Worm (Caenorhabditis elegans) whole organism, mixed stage, embryonic: ENCODE results near the gene EEED8.12.

Experiments
- M03D4.4 ChIP-seq: sonication (generic microtip); optimal IDR thresholded peaks from 2 replicates; lab custom pipeline; 2017; ENCODE audit warnings: mild to moderate bottlenecking, missing genetic modification characterization, missing compliant biosample characterization
- bed-3 ChIP-seq: fragments of 200-800 bp; sonication (Bioruptor generic); optimal IDR thresholded peaks from 3 replicates; lab custom pipeline; 2018; ENCODE audit warnings: mild to moderate bottlenecking, missing genetic modification characterization, moderate library complexity, missing compliant biosample characterization
- blmp-1 ChIP-seq: fragments of 150-350 bp; optimal IDR thresholded peaks from 2 replicates; lab custom pipeline; 2014; ENCODE audit warnings: missing biosample characterization, missing genetic modification characterization
- ceh-39 ChIP-seq: fragments of 150-350 bp; optimal IDR thresholded peaks from 2 replicates; lab custom pipeline; 2014; ENCODE audit warnings: missing biosample characterization, missing genetic modification characterization
- ceh-43 ChIP-seq: fragments of 200-800 bp; sonication (Bioruptor generic); optimal IDR thresholded peaks from 2 replicates; lab custom pipeline; 2018; ENCODE audit warnings: mild to moderate bottlenecking, missing genetic modification characterization, moderate library complexity, missing compliant biosample characterization
- ceh-83 ChIP-seq: fragments of 200-800 bp; sonication (Bioruptor generic); optimal IDR thresholded peaks from 2 replicates; lab custom pipeline; 2018; ENCODE audit warnings: mild to moderate bottlenecking, missing genetic modification characterization, missing compliant biosample characterization
- ces-1 ChIP-seq: fragments of 150-350 bp; optimal IDR thresholded peaks from 2 replicates; lab custom pipeline; 2014; ENCODE audit warnings: missing biosample characterization, missing genetic modification reagents, missing genetic modification characterization
- cnd-1 ChIP-seq: fragments of 200-800 bp; sonication (Bioruptor generic); optimal IDR thresholded peaks from 2 replicates; lab custom pipeline; 2018; ENCODE audit warnings: mild to moderate bottlenecking, missing genetic modification characterization, missing compliant biosample characterization
- drap-1 ChIP-seq: fragments of 200-800 bp; sonication (Bioruptor generic); optimal IDR thresholded peaks from 3 replicates; lab custom pipeline; 2018; ENCODE audit warnings: mild to moderate bottlenecking, missing genetic modification characterization, missing compliant biosample characterization
- elt-1 ChIP-seq: sonication (generic microtip); optimal IDR thresholded peaks from 2 replicates; lab custom pipeline; 2017; ENCODE audit warnings: missing genetic modification characterization, mild to moderate bottlenecking, missing compliant biosample characterization, antibody characterized with exemption, moderate library complexity, borderline replicate concordance; ENCODE audit not compliant: insufficient read depth
- elt-3 ChIP-seq: fragments of 150-350 bp; optimal IDR thresholded peaks from 2 replicates; lab custom pipeline; 2014; ENCODE audit warnings: missing biosample characterization, missing genetic modification characterization
- flh-1 ChIP-seq: fragments of 200-800 bp; sonication (Bioruptor generic); optimal IDR thresholded peaks from 2 replicates; lab custom pipeline; 2018; ENCODE audit warnings: mild to moderate bottlenecking, missing genetic modification characterization, moderate library complexity, missing compliant biosample characterization
- ham-2 ChIP-seq: fragments of 200-800 bp; sonication (Bioruptor generic); optimal IDR thresholded peaks from 2 replicates; lab custom pipeline; 2018; ENCODE audit warnings: mild to moderate bottlenecking, missing genetic modification characterization, missing compliant biosample characterization
- hlh-1 ChIP-seq: fragments of 150-350 bp; optimal IDR thresholded peaks from 2 replicates; lab custom pipeline; 2014; ENCODE audit warnings: missing biosample characterization, missing genetic modification reagents, missing genetic modification characterization
- lin-13 ChIP-seq: fragments of 150-350 bp; optimal IDR thresholded peaks from 2 replicates; lab custom pipeline; 2014; ENCODE audit warnings: missing biosample characterization, missing genetic modification characterization
- lin-32 ChIP-seq: fragments of 200-800 bp; sonication (Bioruptor generic); optimal IDR thresholded peaks from 2 replicates; lab custom pipeline; 2018; ENCODE audit warnings: mild to moderate bottlenecking, missing genetic modification characterization, missing compliant biosample characterization
- lsy-2 ChIP-seq: fragments of 150-350 bp; optimal IDR thresholded peaks from 2 replicates; lab custom pipeline; 2014; ENCODE audit warnings: missing biosample characterization, missing genetic modification characterization
- mab-5 ChIP-seq: fragments of 150-350 bp; optimal IDR thresholded peaks from 2 replicates; lab custom pipeline; 2014; ENCODE audit warnings: missing biosample characterization, missing genetic modification characterization
- mep-1 ChIP-seq: fragments of 150-350 bp; optimal IDR thresholded peaks from 2 replicates; lab custom pipeline; 2017; ENCODE audit warnings: missing biosample characterization, missing genetic modification reagents, missing genetic modification characterization, inconsistent platforms
- mls-2 ChIP-seq: sonication (generic microtip); optimal IDR thresholded peaks from 2 replicates; lab custom pipeline; 2016; ENCODE audit warnings: mild to moderate bottlenecking, missing genetic modification characterization, moderate library complexity, missing compliant biosample characterization
- nhr-12 ChIP-seq: fragments of 150-350 bp; optimal IDR thresholded peaks from 2 replicates; lab custom pipeline; 2014; ENCODE audit warnings: missing biosample characterization, missing genetic modification characterization
- nhr-2 ChIP-seq: fragments of 150-350 bp; optimal IDR thresholded peaks from 2 replicates; lab custom pipeline; 2014; ENCODE audit warnings: missing biosample characterization, missing genetic modification characterization
- nhr-237 ChIP-seq: fragments of 150-350 bp; optimal IDR thresholded peaks from 2 replicates; lab custom pipeline; 2014; ENCODE audit warnings: missing biosample characterization, missing genetic modification characterization
- nhr-28 ChIP-seq: fragments of 150-350 bp; optimal IDR thresholded peaks from 2 replicates; lab custom pipeline; 2014; ENCODE audit warnings: missing biosample characterization, missing genetic modification characterization
- nhr-76 ChIP-seq: sonication (generic microtip); optimal IDR thresholded peaks from 2 replicates; lab custom pipeline; 2017; ENCODE audit warnings: missing biosample characterization, missing genetic modification characterization
- pha-4 ChIP-seq: fragments of 150-350 bp; optimal IDR thresholded peaks from 2 replicates; lab custom pipeline; 2018; ENCODE audit warnings: missing biosample characterization, missing genetic modification reagents, missing genetic modification characterization
- sem-2 ChIP-seq: fragments of 200-800 bp; sonication (Bioruptor generic); optimal IDR thresholded peaks from 2 replicates; lab custom pipeline; 2018; ENCODE audit warnings: mild to moderate bottlenecking, missing genetic modification characterization, missing compliant biosample characterization
- snpc-4 ChIP-seq: fragments of 150-350 bp; optimal IDR thresholded peaks from 2 replicates; lab custom pipeline; 2014; ENCODE audit warnings: missing biosample characterization, missing genetic modification characterization
- sptf-1 ChIP-seq: sonication (generic microtip); optimal IDR thresholded peaks from 2 replicates; lab custom pipeline; 2017; ENCODE audit warnings: mild to moderate bottlenecking, missing genetic modification characterization, moderate library complexity, missing compliant biosample characterization
- tbx-8 ChIP-seq: fragments of 200-800 bp; sonication (Bioruptor generic); optimal IDR thresholded peaks from 2 replicates; lab custom pipeline; 2018; ENCODE audit warnings: mild to moderate bottlenecking, missing genetic modification characterization, moderate library complexity, missing compliant biosample characterization
- unc-120 ChIP-seq: sonication (generic microtip); optimal IDR thresholded peaks from 2 replicates; lab custom pipeline; 2017; ENCODE audit warnings: missing genetic modification characterization, missing compliant biosample characterization; ENCODE audit not compliant: poor library complexity, severe bottlenecking
- unc-39 ChIP-seq: fragments of 150-350 bp; optimal IDR thresholded peaks from 2 replicates; lab custom pipeline; 2014; ENCODE audit warnings: missing biosample characterization, missing genetic modification characterization
- unc-62 ChIP-seq: fragments of 150-350 bp; optimal IDR thresholded peaks from 2 replicates; lab custom pipeline; 2014; ENCODE audit warnings: missing biosample characterization, missing genetic modification reagents, missing genetic modification characterization
- zip-8 ChIP-seq: fragments of 150-350 bp; optimal IDR thresholded peaks from 2 replicates; lab custom pipeline; 2014; ENCODE audit warnings: missing biosample characterization, missing genetic modification characterization
- ztf-11 ChIP-seq: fragments of 150-350 bp; optimal IDR thresholded peaks from 2 replicates; lab custom pipeline; 2014; ENCODE audit warnings: missing biosample characterization, missing genetic modification characterization

Gene EEED8.12

ce11 chrII:5417905-5418304 lies 9.1 kb upstream of the EEED8.12 start:
- no peak for TF ChIP-seq ceh-43 (GFP tag; lab: Kevin White, UChicago)
- TF ChIP-seq unc-62 (GFP tag; lab: Kevin White, UChicago) = peak; percentile 94
- TF ChIP-seq flh-1 (GFP tag; lab: Kevin White, UChicago) = no peak
- TF ChIP-seq, all 35 proteins: peak for 1

- TF ChIP-seq pha-4 (tag; lab: Kevin White, UChicago) (peak; percentile 18), unc-62 (GFP tag; lab: Kevin White, UChicago) (peak; percentile 92), elt-1 (tag; lab: Kevin White, UChicago) (no peak), mab-5 (tag; lab: Kevin White, UChicago) (peak; percentile 64), nhr-2 (peak; percentile 14), nhr-28 (no peak), snpc-4 (tag; lab: Kevin White, UChicago) (no peak), bed-3 (no peak)
Measured at ce11 chrII:5416204-5416764, 7.5 kb upstream of the EEED8.12 start, which contains the start of gene EEED8.2. Gene EEED8.2, plus strand, starts transcription at chrII:5416714.

ce11 chrII:5414040-5414439 lies 5.2 kb upstream of the EEED8.12 start, which contains the start of the genes EEED8.14 and EEED8.3:
Gene EEED8.14, minus strand, starts transcription at chrII:5414052.
Gene EEED8.3, plus strand, starts transcription at chrII:5414276.
- TF ChIP-seq ham-2 (GFP tag; lab: Kevin White, UChicago) = no peak
- TF ChIP-seq nhr-28 = no peak
- TF ChIP-seq drap-1 (GFP tag; lab: Kevin White, UChicago) = no peak
- TF ChIP-seq ceh-43 (GFP tag; lab: Kevin White, UChicago) = no peak
- no peak for TF ChIP-seq mab-5 (tag; lab: Kevin White, UChicago)
- TF ChIP-seq cnd-1 (tag; lab: Kevin White, UChicago) = no peak

- TF ChIP-seq zip-8 (tag; lab: Kevin White, UChicago) (peak; percentile 32), snpc-4 (tag; lab: Kevin White, UChicago) (no peak), bed-3 (no peak), unc-62 (GFP tag; lab: Kevin White, UChicago) (no peak), ceh-43 (GFP tag; lab: Kevin White, UChicago) (no peak)
Measured at ce11 chrII:5412467-5412866, 3.6 kb upstream of the EEED8.12 start, which contains the start of the genes EEED8.13 and EEED8.18. Gene EEED8.13, minus strand, starts transcription at chrII:5412567. Gene EEED8.18, minus strand, starts transcription at chrII:5412610.

ce11 chrII:5407548-5407947 lies 1.3 kb downstream of the EEED8.12 start, which contains the start of gene clec-141:
Gene clec-141, minus strand, starts transcription at chrII:5407648.
- TF ChIP-seq lin-13 (no peak), hlh-1 (no peak), tbx-8 (GFP tag; lab: Kevin White, UChicago) (no peak), flh-1 (GFP tag; lab: Kevin White, UChicago) (no peak), sptf-1 (tag; lab: Kevin White, UChicago) (no peak), blmp-1 (no peak)

- TF ChIP-seq unc-120 (tag; lab: Kevin White, UChicago) (no peak), nhr-237 (tag; lab: Kevin White, UChicago) (peak; percentile 8), lin-32 (GFP tag; lab: Kevin White, UChicago) (no peak), unc-62 (GFP tag; lab: Kevin White, UChicago) (no peak), lin-13 (no peak), cnd-1 (tag; lab: Kevin White, UChicago) (no peak), sptf-1 (tag; lab: Kevin White, UChicago) (no peak), elt-1 (tag; lab: Kevin White, UChicago) (no peak), M03D4.4 (tag; lab: Kevin White, UChicago) (peak; percentile 74), mab-5 (tag; lab: Kevin White, UChicago) (no peak), ces-1 (GFP tag; lab: Kevin White, UChicago) (peak; percentile 74), nhr-28 (no peak), nhr-2 (no peak), nhr-12 (no peak), pha-4 (tag; lab: Kevin White, UChicago) (no peak), ceh-39 (tag; lab: Kevin White, UChicago) (no peak), snpc-4 (tag; lab: Kevin White, UChicago) (no peak), bed-3 (peak; percentile 40), zip-8 (tag; lab: Kevin White, UChicago) (no peak), ham-2 (GFP tag; lab: Kevin White, UChicago) (peak; percentile 58), drap-1 (GFP tag; lab: Kevin White, UChicago) (peak; percentile 40), flh-1 (GFP tag; lab: Kevin White, UChicago) (no peak), mls-2 (tag; lab: Kevin White, UChicago) (no peak), mep-1 (peak; percentile 33), ceh-83 (no peak), ztf-11 (tag; lab: Kevin White, UChicago) (no peak), unc-39 (tag; lab: Kevin White, UChicago) (no peak), lsy-2 (peak; percentile 15), nhr-76 (tag; lab: Kevin White, UChicago) (no peak), hlh-1 (peak; percentile 52), sem-2 (peak; percentile 16), tbx-8 (GFP tag; lab: Kevin White, UChicago) (no peak), blmp-1 (peak; percentile 18), elt-3 (tag; lab: Kevin White, UChicago) (no peak), ceh-43 (GFP tag; lab: Kevin White, UChicago) (peak; percentile 86)
Measured at ce11 chrII:5399201-5399600, 9.6 kb downstream of the EEED8.12 start, which contains the start of gene mog-5. Gene mog-5, plus strand, starts transcription at chrII:5399538.
